Fruit fly (Drosophila melanogaster) whole organism, embryonic: ENCODE data around the gene Rpn1.

Experiments
- Ada2b ChIP-seq: fragments of 200-800 bp; sonication (Bioruptor generic); IDR thresholded peaks from 2 replicates; pipeline ENCODE4 v1.3.6; 2022; ENCODE audit warnings: missing biosample characterization, missing genetic modification characterization
- CG10321 ChIP-seq: fragments of 200-800 bp; sonication (Bioruptor generic); IDR thresholded peaks from 2 replicates; pipeline ENCODE4 v1.3.6; 2022; ENCODE audit warnings: missing biosample characterization, missing genetic modification characterization
- CG10462 ChIP-seq: fragments of 200-800 bp; sonication (Bioruptor generic); optimal IDR thresholded peaks from 2 replicates; lab custom pipeline; 2016; ENCODE audit warnings: missing biosample characterization, missing genetic modification characterization
- CG12236 ChIP-seq: fragments of 200-800 bp; sonication (Bioruptor generic); optimal IDR thresholded peaks from 2 replicates; lab custom pipeline; 2016; ENCODE audit warnings: missing biosample characterization, missing genetic modification characterization
- CG13287 ChIP-seq: fragments of 200-800 bp; sonication (Bioruptor generic); IDR thresholded peaks from 2 replicates; pipeline ENCODE4 v1.3.6; 2022; ENCODE audit warnings: missing biosample characterization, missing genetic modification characterization; ENCODE audit not compliant: partially characterized antibody
- CG13424 ChIP-seq: fragments of 200-800 bp; sonication (Bioruptor generic); optimal IDR thresholded peaks from 2 replicates; lab custom pipeline; 2019; ENCODE audit warnings: missing biosample characterization, mild to moderate bottlenecking, missing genetic modification characterization, moderate library complexity
- CG15269 ChIP-seq: fragments of 200-800 bp; sonication (Bioruptor generic); optimal IDR thresholded peaks from 2 replicates; lab custom pipeline; 2018; ENCODE audit warnings: missing biosample characterization, mild to moderate bottlenecking, missing genetic modification characterization, moderate library complexity
- CG1603 ChIP-seq: fragments of 200-800 bp; sonication (Bioruptor generic); optimal IDR thresholded peaks from 2 replicates; lab custom pipeline; 2019; ENCODE audit warnings: missing biosample characterization, mild to moderate bottlenecking, missing genetic modification characterization, moderate library complexity
- CG17912 ChIP-seq: fragments of 200-800 bp; sonication (Bioruptor generic); optimal IDR thresholded peaks from 2 replicates; lab custom pipeline; 2018; ENCODE audit warnings: missing biosample characterization, mild to moderate bottlenecking, missing genetic modification characterization
- CG1832 ChIP-seq: fragments of 200-800 bp; sonication (Bioruptor generic); optimal IDR thresholded peaks from 2 replicates; lab custom pipeline; 2017; ENCODE audit warnings: missing biosample characterization, mild to moderate bottlenecking, missing genetic modification characterization, inconsistent platforms
- CG18619 ChIP-seq: fragments of 200-800 bp; sonication (Bioruptor generic); optimal IDR thresholded peaks from 3 replicates; lab custom pipeline; 2017; ENCODE audit warnings: missing biosample characterization, mild to moderate bottlenecking, missing genetic modification characterization
- CG31441 ChIP-seq: fragments of 200-800 bp; sonication (Bioruptor generic); IDR thresholded peaks from 2 replicates; pipeline ENCODE4 v1.3.6; 2022; ENCODE audit warnings: missing biosample characterization, missing genetic modification characterization
- CG3163 ChIP-seq: fragments of 200-800 bp; sonication (Bioruptor generic); optimal IDR thresholded peaks from 3 replicates; lab custom pipeline; 2016; ENCODE audit warnings: missing biosample characterization, missing genetic modification characterization
- CG32767 ChIP-seq: fragments of 200-800 bp; sonication (Bioruptor generic); IDR thresholded peaks from 2 replicates; pipeline ENCODE4 v1.3.6; 2022; ENCODE audit warnings: missing biosample characterization, missing genetic modification characterization
- CG4328 ChIP-seq: fragments of 200-800 bp; sonication (Bioruptor generic); optimal IDR thresholded peaks from 3 replicates; lab custom pipeline; 2017; ENCODE audit warnings: missing biosample characterization, missing genetic modification reagents, missing genetic modification characterization
- CG4360 ChIP-seq: fragments of 200-800 bp; sonication (Bioruptor generic); IDR thresholded peaks from 2 replicates; pipeline ENCODE4 v1.3.6; 2022; ENCODE audit warnings: missing biosample characterization, missing genetic modification characterization
- CG8924 ChIP-seq: fragments of 200-800 bp; optimal IDR thresholded peaks from 3 replicates; lab custom pipeline; 2019; ENCODE audit warnings: missing biosample characterization, mild to moderate bottlenecking, missing genetic modification characterization, moderate library complexity
- CG9609 ChIP-seq: fragments of 200-800 bp; sonication (Bioruptor generic); optimal IDR thresholded peaks from 3 replicates; lab custom pipeline; 2016; ENCODE audit warnings: missing biosample characterization, missing genetic modification characterization
- CrebB ChIP-seq: fragments of 200-800 bp; sonication (Bioruptor generic); optimal IDR thresholded peaks from 3 replicates; lab custom pipeline; 2018; ENCODE audit warnings: missing biosample characterization, mild to moderate bottlenecking, missing genetic modification characterization
- ERR ChIP-seq: fragments of 200-800 bp; sonication (Bioruptor generic); optimal IDR thresholded peaks from 2 replicates; lab custom pipeline; 2016; ENCODE audit warnings: missing biosample characterization, missing genetic modification characterization
- Ets65A ChIP-seq: fragments of 200-800 bp; sonication (Bioruptor generic); peaks from one replicate; lab custom pipeline; 2016; ENCODE audit warnings: missing biosample characterization, missing genetic modification characterization
- H2.0 ChIP-seq: fragments of 200-800 bp; sonication (Bioruptor generic); IDR thresholded peaks from 2 replicates; pipeline ENCODE4 v1.3.6; 2022; ENCODE audit warnings: missing biosample characterization, missing genetic modification characterization
- MESR4 ChIP-seq: fragments of 200-800 bp; sonication (Bioruptor generic); optimal IDR thresholded peaks from 2 replicates; lab custom pipeline; 2018; ENCODE audit warnings: missing biosample characterization, mild to moderate bottlenecking, missing genetic modification characterization, moderate library complexity
- Myb ChIP-seq: fragments of 200-800 bp; sonication (Bioruptor generic); optimal IDR thresholded peaks from 2 replicates; lab custom pipeline; 2016; ENCODE audit warnings: missing biosample characterization, missing genetic modification characterization
- Poxn ChIP-seq: fragments of 200-800 bp; sonication (Bioruptor generic); IDR thresholded peaks from 2 replicates; pipeline ENCODE4 v1.3.6; 2022; ENCODE audit warnings: missing biosample characterization, missing genetic modification characterization
- Ptx1 ChIP-seq: fragments of 200-800 bp; sonication (Bioruptor generic); IDR thresholded peaks from 2 replicates; pipeline ENCODE4 v1.3.6; 2022; ENCODE audit warnings: missing biosample characterization, missing genetic modification characterization
- Side ChIP-seq: fragments of 200-800 bp; sonication (Bioruptor generic); optimal IDR thresholded peaks from 2 replicates; lab custom pipeline; 2016; ENCODE audit warnings: missing biosample characterization, missing genetic modification characterization
- Vsx1 ChIP-seq: fragments of 200-800 bp; sonication (Bioruptor generic); optimal IDR thresholded peaks from 2 replicates; lab custom pipeline; 2017; ENCODE audit warnings: missing biosample characterization, mild to moderate bottlenecking, missing genetic modification characterization, missing genetic modification reagents
- al ChIP-seq: fragments of 200-800 bp; sonication (Bioruptor generic); IDR thresholded peaks from 2 replicates; pipeline ENCODE4 v1.3.6; 2022; ENCODE audit warnings: missing biosample characterization, missing genetic modification characterization
- bigmax ChIP-seq: fragments of 200-800 bp; sonication (Bioruptor generic); optimal IDR thresholded peaks from 2 replicates; lab custom pipeline; 2018; ENCODE audit warnings: missing biosample characterization, mild to moderate bottlenecking, missing genetic modification characterization
- fd3F ChIP-seq: fragments of 200-800 bp; sonication (Bioruptor generic); optimal IDR thresholded peaks from 2 replicates; lab custom pipeline; 2018; ENCODE audit warnings: missing biosample characterization, mild to moderate bottlenecking, missing genetic modification characterization, moderate library complexity
- hkb ChIP-seq, 2 experiments: fragments of 200-800 bp in 1 of 2; fragments of >200 bp in 1 of 2; sonication (Bioruptor generic) in 1 of 2; IDR thresholded peaks in 1 of 2; optimal IDR thresholded peaks in 1 of 2; 2 replicates each; pipeline versions ENCODE4 v1.3.6 to Lab custom; 2017 to 2022; ENCODE audit warnings: missing biosample characterization in 1 of 2, missing genetic modification characterization in 1 of 2
- jumu ChIP-seq: fragments of 200-800 bp; sonication (Bioruptor generic); optimal IDR thresholded peaks from 3 replicates; lab custom pipeline; 2016; ENCODE audit warnings: missing biosample characterization, missing genetic modification characterization
- lov ChIP-seq, 2 experiments: fragments of 200-800 bp in 1 of 2; fragments of >200 bp in 1 of 2; sonication (Bioruptor generic) in 1 of 2; IDR thresholded peaks in 1 of 2; optimal IDR thresholded peaks in 1 of 2; 2 replicates in 1 of 2; 3 replicates in 1 of 2; pipeline versions ENCODE4 v1.3.6 to Lab custom; 2017 to 2022; ENCODE audit warnings: missing biosample characterization in 1 of 2, missing genetic modification characterization in 1 of 2
- mld ChIP-seq: fragments of 200-800 bp; sonication (Bioruptor generic); IDR thresholded peaks from 3 replicates; pipeline ENCODE4 v1.3.6; 2022; ENCODE audit warnings: missing biosample characterization, missing genetic modification characterization; ENCODE audit not compliant: partially characterized antibody
- nmo ChIP-seq: fragments of 200-800 bp; sonication (Bioruptor generic); optimal IDR thresholded peaks from 2 replicates; lab custom pipeline; 2018; ENCODE audit warnings: missing biosample characterization, mild to moderate bottlenecking, missing genetic modification characterization, moderate library complexity
- onecut ChIP-seq: fragments of 200-800 bp; sonication (Bioruptor generic); IDR thresholded peaks from 2 replicates; pipeline ENCODE4 v1.3.6; 2022; ENCODE audit warnings: missing biosample characterization, missing genetic modification characterization
- p53 ChIP-seq: fragments of 200-800 bp; sonication (Bioruptor generic); optimal IDR thresholded peaks from 2 replicates; lab custom pipeline; 2016; ENCODE audit warnings: missing biosample characterization, missing genetic modification characterization
- psq ChIP-seq: fragments of 200-800 bp; sonication (Bioruptor generic); optimal IDR thresholded peaks from 2 replicates; lab custom pipeline; 2017; ENCODE audit warnings: missing biosample characterization, missing genetic modification characterization
- sc ChIP-seq, 3 experiments: fragments of >200 bp in 2 of 3; fragments of 200-800 bp in 1 of 3; sonication (Bioruptor generic) in 1 of 3; optimal IDR thresholded peaks; 2 replicates in 2 of 3; 3 replicates in 1 of 3; lab custom pipeline; 2017; ENCODE audit warnings: mild to moderate bottlenecking in 1 of 3, missing biosample characterization in 1 of 3, missing genetic modification characterization in 1 of 3, missing genetic modification reagents in 1 of 3
- schlank ChIP-seq: fragments of 200-800 bp; sonication (Bioruptor generic); optimal IDR thresholded peaks from 2 replicates; lab custom pipeline; 2018; ENCODE audit warnings: missing biosample characterization, mild to moderate bottlenecking, missing genetic modification characterization
- slp2 ChIP-seq: fragments of 200-800 bp; sonication (Bioruptor generic); optimal IDR thresholded peaks from 2 replicates; lab custom pipeline; 2016; ENCODE audit warnings: missing biosample characterization, missing genetic modification characterization
- sna ChIP-seq: fragments of 200-800 bp; sonication (Bioruptor generic); IDR thresholded peaks from 2 replicates; pipeline ENCODE4 v1.3.6; 2022; ENCODE audit warnings: missing biosample characterization, missing genetic modification characterization; ENCODE audit not compliant: partially characterized antibody
- twi ChIP-seq: fragments of 200-800 bp; optimal IDR thresholded peaks from 2 replicates; lab custom pipeline; 2019; ENCODE audit warnings: missing biosample characterization, mild to moderate bottlenecking, missing genetic modification characterization, moderate library complexity
- wdn ChIP-seq: fragments of 200-800 bp; sonication (Bioruptor generic); IDR thresholded peaks from 2 replicates; pipeline ENCODE4 v1.3.6; 2022; ENCODE audit warnings: missing biosample characterization, missing genetic modification characterization
- zen2 ChIP-seq: fragments of 200-800 bp; sonication (Bioruptor generic); IDR thresholded peaks from 3 replicates; pipeline ENCODE4 v1.3.6; 2022; ENCODE audit warnings: missing biosample characterization, missing genetic modification characterization; ENCODE audit not compliant: partially characterized antibody

The Rpn1 gene

dm6 chr3L:19906780-19907705 lies 7.8 kb upstream of the Rpn1 start (continued):
- TF ChIP-seq sna = no peak
- TF ChIP-seq hkb (optimal IDR thresholded peaks at IDR 0.05; lab: Kevin White, UChicago) = no peak
- TF ChIP-seq hkb (GFP tag; IDR thresholded peaks at IDR 0.05; lab: Robert Waterston, UW) = peak; percentile 68; the same call in 1 of the 2 replicates
- peak; percentile 34 for TF ChIP-seq CG17912
- peak; percentile 64 for TF ChIP-seq fd3F
- peak; percentile 21; the same call in 1 of the 2 replicates for TF ChIP-seq Ada2b (GFP tag; lab: Robert Waterston, UW)
- TF ChIP-seq CG8924 = peak; percentile 41
- TF ChIP-seq CG31441 = peak; percentile 27; the same call in 1 of the 2 replicates
- no peak for TF ChIP-seq al (GFP tag; lab: Robert Waterston, UW)
- TF ChIP-seq CG3163 (GFP tag; lab: Kevin White, UChicago) = peak; percentile 63
- peak; percentile 92 for TF ChIP-seq CG10321
- TF ChIP-seq CG13424 (tag; lab: Kevin White, UChicago) = peak; percentile 33
- peak; percentile 81 for TF ChIP-seq CG1603 (tag; lab: Kevin White, UChicago)
- TF ChIP-seq bigmax (GFP tag; lab: Kevin White, UChicago) = peak; percentile 1
- TF ChIP-seq Vsx1 (GFP tag; lab: Kevin White, UChicago) = peak; percentile 86
- TF ChIP-seq slp2 (GFP tag; lab: Kevin White, UChicago) = no peak
- no peak for TF ChIP-seq CG13287 (GFP tag; lab: Robert Waterston, UW)
- no peak for TF ChIP-seq lov (optimal IDR thresholded peaks at IDR 0.05; lab: Kevin White, UChicago)
- peak; percentile 87 for TF ChIP-seq lov (GFP tag; IDR thresholded peaks at IDR 0.05; lab: Robert Waterston, UW)
- peak; percentile 74 for TF ChIP-seq Side (GFP tag; lab: Kevin White, UChicago)
- peak; percentile 74 for TF ChIP-seq CG4328
- peak; percentile 1 for TF ChIP-seq nmo (GFP tag; lab: Kevin White, UChicago)
- TF ChIP-seq twi (tag; lab: Kevin White, UChicago) = peak; percentile 29
- no peak for TF ChIP-seq MESR4 (GFP tag; lab: Kevin White, UChicago)
- no peak for TF ChIP-seq mld (GFP tag; lab: Robert Waterston, UW)
- TF ChIP-seq CG32767 (GFP tag; lab: Robert Waterston, UW) = peak; percentile 51; the same call in 1 of the 2 replicates
- TF ChIP-seq wdn (GFP tag; lab: Robert Waterston, UW) = peak; percentile 64; the same call in 1 of the 2 replicates
- TF ChIP-seq zen2 (GFP tag; lab: Robert Waterston, UW) = no peak
- TF ChIP-seq CG9609 (GFP tag; lab: Kevin White, UChicago) = no peak
- peak; percentile 36 for TF ChIP-seq CG10462 (GFP tag; lab: Kevin White, UChicago)
- peak; percentile 82 for TF ChIP-seq CG4360 (GFP tag; lab: Robert Waterston, UW)
- peak; percentile 83 for TF ChIP-seq ERR
- TF ChIP-seq schlank (tag; lab: Kevin White, UChicago) = peak; percentile 79
- peak; percentile 33 for TF ChIP-seq p53 (GFP tag; lab: Kevin White, UChicago)
- peak; percentile 37 for TF ChIP-seq jumu
- TF ChIP-seq CG1832 = no peak
- TF ChIP-seq psq (GFP tag; lab: Kevin White, UChicago) = peak; percentile 15
- no peak for TF ChIP-seq Ptx1 (GFP tag; lab: Robert Waterston, UW)
- peak; percentile 84 for TF ChIP-seq CrebB (tag; lab: Kevin White, UChicago)
- peak; percentile 52 for TF ChIP-seq CG15269 (tag; lab: Kevin White, UChicago)
- TF ChIP-seq H2.0 (GFP tag; lab: Robert Waterston, UW) = peak; percentile 22; the same call in 1 of the 2 replicates
- peak; percentile 74 for TF ChIP-seq CG12236 (GFP tag; lab: Kevin White, UChicago)
- TF ChIP-seq Ets65A (GFP tag; lab: Kevin White, UChicago) = no peak
- TF ChIP-seq onecut (GFP tag; lab: Robert Waterston, UW) = peak; percentile 57; the same call in 1 of the 2 replicates
- peak; percentile 58 for TF ChIP-seq CG18619 (GFP tag; lab: Kevin White, UChicago)
- TF ChIP-seq Poxn (GFP tag; lab: Robert Waterston, UW) = no peak
- TF ChIP-seq sc (optimal IDR thresholded peaks at IDR 0.05; lab: Kevin White, UChicago) = no peak
- TF ChIP-seq sc (GFP tag; optimal IDR thresholded peaks at IDR 0.05; lab: Kevin White, UChicago) = peak; percentile 54
- peak; percentile 39 for TF ChIP-seq Myb (GFP tag; lab: Kevin White, UChicago)
